Worm (Caenorhabditis elegans) whole organism, L2 larva: ENCODE results near the gene C27D6.3.

ENCODE experiments used
- F13H6.1 ChIP-seq: sonication (generic microtip); optimal IDR thresholded peaks from 2 replicates; lab custom pipeline; 2016; ENCODE audit warnings: missing genetic modification characterization, missing compliant biosample characterization
- R02D3.7 ChIP-seq: fragments of 150-350 bp; optimal IDR thresholded peaks from 2 replicates; lab custom pipeline; 2014; ENCODE audit warnings: missing biosample characterization, missing genetic modification characterization
- alr-1 ChIP-seq: fragments of 150-350 bp; optimal IDR thresholded peaks from 2 replicates; lab custom pipeline; 2014; ENCODE audit warnings: missing biosample characterization, missing genetic modification characterization
- aly-2 ChIP-seq: fragments of 150-350 bp; optimal IDR thresholded peaks from 2 replicates; lab custom pipeline; 2014; ENCODE audit warnings: missing biosample characterization, missing genetic modification characterization
- egl-27 ChIP-seq: sonication (generic microtip); optimal IDR thresholded peaks from 3 replicates; lab custom pipeline; 2017; ENCODE audit warnings: missing biosample characterization, missing genetic modification reagents, missing genetic modification characterization
- elt-3 ChIP-seq: sonication (generic microtip); optimal IDR thresholded peaks from 2 replicates; lab custom pipeline; 2017; ENCODE audit warnings: missing biosample characterization, missing genetic modification characterization
- lin-39 ChIP-seq: fragments of 150-350 bp; optimal IDR thresholded peaks from 2 replicates; lab custom pipeline; 2014; ENCODE audit warnings: missing biosample characterization, missing genetic modification reagents, missing genetic modification characterization
- nhr-129 ChIP-seq: fragments of 150-350 bp; optimal IDR thresholded peaks from 2 replicates; lab custom pipeline; 2014; ENCODE audit warnings: missing biosample characterization, missing genetic modification characterization
- nhr-6 ChIP-seq: fragments of 150-350 bp; optimal IDR thresholded peaks from 2 replicates; lab custom pipeline; 2014; ENCODE audit warnings: missing biosample characterization, missing genetic modification characterization
- sma-3 ChIP-seq: sonication (generic microtip); optimal IDR thresholded peaks from 2 replicates; lab custom pipeline; 2016; ENCODE audit warnings: missing genetic modification reagents, missing genetic modification characterization, missing compliant biosample characterization
- snpc-4 ChIP-seq: fragments of 150-350 bp; optimal IDR thresholded peaks from 2 replicates; lab custom pipeline; 2014; ENCODE audit warnings: missing biosample characterization, missing genetic modification characterization
- zag-1 ChIP-seq: fragments of 150-350 bp; optimal IDR thresholded peaks from 2 replicates; lab custom pipeline; 2014; ENCODE audit warnings: missing biosample characterization, missing genetic modification characterization

- TF ChIP-seq alr-1 (tag; lab: Kevin White, UChicago) (no peak), nhr-129 (tag; lab: Kevin White, UChicago) (no peak), sma-3 (GFP tag; lab: Kevin White, UChicago) (no peak), F13H6.1 (tag; lab: Kevin White, UChicago) (no peak), R02D3.7 (tag; lab: Kevin White, UChicago) (no peak), aly-2 (tag; lab: Kevin White, UChicago) (no peak), nhr-6 (tag; lab: Kevin White, UChicago) (no peak), zag-1 (tag; lab: Kevin White, UChicago) (no peak), egl-27 (tag; lab: Kevin White, UChicago) (no peak), elt-3 (tag; lab: Kevin White, UChicago) (no peak), lin-39 (tag; lab: Kevin White, UChicago) (no peak), snpc-4 (tag; lab: Kevin White, UChicago) (no peak)
Observed at ce11 chrII:5174370-5174769, at the start of gene C27D6.3.
